Fruit fly (Drosophila melanogaster) whole organism, embryonic: Measurements from ENCODE around the gene CG9673.

ENCODE experiments used
- Aef1 ChIP-seq: fragments of 200-800 bp; sonication (Bioruptor generic); IDR thresholded peaks from 3 replicates; pipeline ENCODE4 v1.3.6; 2022; ENCODE audit warnings: missing biosample characterization, missing genetic modification characterization
- Bteb2 ChIP-seq: fragments of 200-800 bp; sonication (Bioruptor generic); optimal IDR thresholded peaks from 2 replicates; lab custom pipeline; 2016; ENCODE audit warnings: missing biosample characterization, missing genetic modification characterization
- CG10147 ChIP-seq: fragments of 200-800 bp; sonication (Bioruptor generic); optimal IDR thresholded peaks from 2 replicates; lab custom pipeline; 2019; ENCODE audit warnings: missing biosample characterization, mild to moderate bottlenecking, missing genetic modification characterization, moderate library complexity
- CG10959 ChIP-seq: fragments of 200-800 bp; sonication (Bioruptor generic); IDR thresholded peaks from 2 replicates; pipeline ENCODE4 v1.3.6; 2022; ENCODE audit warnings: missing biosample characterization, missing genetic modification characterization
- CG1233 ChIP-seq: fragments of 200-800 bp; sonication (Bioruptor generic); optimal IDR thresholded peaks from 4 replicates; lab custom pipeline; 2018; ENCODE audit warnings: missing biosample characterization, mild to moderate bottlenecking, missing genetic modification characterization
- CG12769 ChIP-seq: fragments of 200-800 bp; sonication (Bioruptor generic); optimal IDR thresholded peaks from 2 replicates; lab custom pipeline; 2019; ENCODE audit warnings: missing biosample characterization, mild to moderate bottlenecking, missing genetic modification characterization, moderate library complexity
- CG15011 ChIP-seq: fragments of 200-800 bp; sonication (Bioruptor generic); optimal IDR thresholded peaks from 3 replicates; lab custom pipeline; 2018; ENCODE audit warnings: missing biosample characterization, mild to moderate bottlenecking, missing genetic modification characterization
- CG1529 ChIP-seq: fragments of 200-800 bp; sonication (Bioruptor generic); optimal IDR thresholded peaks from 3 replicates; lab custom pipeline; 2018; ENCODE audit warnings: missing biosample characterization, missing genetic modification characterization
- CG1602 ChIP-seq: fragments of 200-800 bp; sonication (Bioruptor generic); optimal IDR thresholded peaks from 3 replicates; lab custom pipeline; 2016; ENCODE audit warnings: missing biosample characterization, missing genetic modification characterization
- CG1603 ChIP-seq: fragments of 200-800 bp; sonication (Bioruptor generic); optimal IDR thresholded peaks from 2 replicates; lab custom pipeline; 2019; ENCODE audit warnings: missing biosample characterization, mild to moderate bottlenecking, missing genetic modification characterization, moderate library complexity
- CG16779 ChIP-seq: fragments of 200-800 bp; sonication (Bioruptor generic); IDR thresholded peaks from 2 replicates; pipeline ENCODE4 v1.3.6; 2022; ENCODE audit warnings: missing biosample characterization, missing genetic modification characterization
- CG17359 ChIP-seq: fragments of 200-800 bp; sonication (Bioruptor generic); optimal IDR thresholded peaks from 3 replicates; lab custom pipeline; 2018; ENCODE audit warnings: missing biosample characterization, mild to moderate bottlenecking, missing genetic modification characterization, moderate library complexity
- CG17385 ChIP-seq: fragments of 200-800 bp; sonication (Bioruptor generic); optimal IDR thresholded peaks from 3 replicates; lab custom pipeline; 2018; ENCODE audit warnings: missing biosample characterization, mild to moderate bottlenecking, missing genetic modification characterization
- CG31441 ChIP-seq: fragments of 200-800 bp; sonication (Bioruptor generic); IDR thresholded peaks from 2 replicates; pipeline ENCODE4 v1.3.6; 2022; ENCODE audit warnings: missing biosample characterization, missing genetic modification characterization
- CG7786 ChIP-seq: fragments of 200-800 bp; sonication (Bioruptor generic); optimal IDR thresholded peaks from 2 replicates; lab custom pipeline; 2016; ENCODE audit warnings: missing biosample characterization, missing genetic modification characterization
- CG7987 ChIP-seq: fragments of 200-800 bp; sonication (Bioruptor generic); optimal IDR thresholded peaks from 2 replicates; lab custom pipeline; 2018; ENCODE audit warnings: missing biosample characterization, mild to moderate bottlenecking, missing genetic modification characterization, moderate library complexity
- Chrac-16 ChIP-seq: fragments of 200-800 bp; sonication (Bioruptor generic); optimal IDR thresholded peaks from 3 replicates; lab custom pipeline; 2016; ENCODE audit warnings: missing biosample characterization, missing genetic modification characterization
- CkIIα-i1 ChIP-seq: fragments of 200-800 bp; sonication (Bioruptor generic); IDR thresholded peaks from 2 replicates; pipeline ENCODE4 v1.3.6; 2022; ENCODE audit warnings: missing biosample characterization, missing genetic modification characterization
- CrebB ChIP-seq: fragments of 200-800 bp; sonication (Bioruptor generic); optimal IDR thresholded peaks from 3 replicates; lab custom pipeline; 2018; ENCODE audit warnings: missing biosample characterization, mild to moderate bottlenecking, missing genetic modification characterization
- D ChIP-seq, 2 experiments: fragments of 200-800 bp in 1 of 2; fragments of >200 bp in 1 of 2; sonication (Bioruptor generic) in 1 of 2; optimal IDR thresholded peaks; 2 replicates in 1 of 2; 3 replicates in 1 of 2; lab custom pipeline; 2017; ENCODE audit warnings: mild to moderate bottlenecking in 1 of 2, missing biosample characterization in 1 of 2, missing genetic modification characterization in 1 of 2, missing genetic modification reagents in 1 of 2
- D19B ChIP-seq: fragments of 200-800 bp; sonication (Bioruptor generic); optimal IDR thresholded peaks from 2 replicates; lab custom pipeline; 2017; ENCODE audit warnings: missing biosample characterization, mild to moderate bottlenecking, missing genetic modification characterization
- Drgx ChIP-seq: fragments of 200-800 bp; sonication (Bioruptor generic); IDR thresholded peaks from 2 replicates; pipeline ENCODE4 v1.3.6; 2022; ENCODE audit warnings: missing biosample characterization, missing genetic modification characterization
- ERR ChIP-seq: fragments of 200-800 bp; sonication (Bioruptor generic); optimal IDR thresholded peaks from 2 replicates; lab custom pipeline; 2016; ENCODE audit warnings: missing biosample characterization, missing genetic modification characterization
- Gsc ChIP-seq: fragments of 200-800 bp; sonication (Bioruptor generic); IDR thresholded peaks from 2 replicates; pipeline ENCODE4 v1.3.6; 2022; ENCODE audit warnings: missing biosample characterization, missing genetic modification characterization
- Hmx ChIP-seq: fragments of 200-800 bp; sonication (Bioruptor generic); optimal IDR thresholded peaks from 2 replicates; lab custom pipeline; 2016; ENCODE audit warnings: missing biosample characterization, missing genetic modification characterization
- Hsf ChIP-seq: fragments of 200-800 bp; sonication (Bioruptor generic); optimal IDR thresholded peaks from 3 replicates; lab custom pipeline; 2016; ENCODE audit warnings: missing biosample characterization, missing genetic modification characterization
- Jarid2 ChIP-seq: fragments of 200-800 bp; sonication (Bioruptor generic); optimal IDR thresholded peaks from 3 replicates; lab custom pipeline; 2017; ENCODE audit warnings: mild to moderate bottlenecking, missing biosample characterization, missing genetic modification reagents, missing genetic modification characterization
- MESR4 ChIP-seq: fragments of 200-800 bp; sonication (Bioruptor generic); optimal IDR thresholded peaks from 2 replicates; lab custom pipeline; 2018; ENCODE audit warnings: missing biosample characterization, mild to moderate bottlenecking, missing genetic modification characterization, moderate library complexity
- Max ChIP-seq: fragments of 200-800 bp; sonication (Bioruptor generic); optimal IDR thresholded peaks from 2 replicates; lab custom pipeline; 2016; ENCODE audit warnings: missing biosample characterization, mild to moderate bottlenecking, missing genetic modification characterization
- NC2β ChIP-seq: fragments of 200-800 bp; sonication (Bioruptor generic); optimal IDR thresholded peaks from 2 replicates; lab custom pipeline; 2016; ENCODE audit warnings: missing biosample characterization, missing genetic modification characterization
- Poxn ChIP-seq: fragments of 200-800 bp; sonication (Bioruptor generic); IDR thresholded peaks from 2 replicates; pipeline ENCODE4 v1.3.6; 2022; ENCODE audit warnings: missing biosample characterization, missing genetic modification characterization
- Sry-β ChIP-seq: fragments of 200-800 bp; sonication (Bioruptor generic); optimal IDR thresholded peaks from 2 replicates; lab custom pipeline; 2018; ENCODE audit warnings: missing biosample characterization, mild to moderate bottlenecking, missing genetic modification characterization, moderate library complexity
- ac ChIP-seq: fragments of 200-800 bp; sonication (Bioruptor generic); optimal IDR thresholded peaks from 3 replicates; lab custom pipeline; 2017; ENCODE audit warnings: missing biosample characterization, mild to moderate bottlenecking, missing genetic modification characterization
- bsh ChIP-seq, 2 experiments: fragments of 200-800 bp; sonication (Bioruptor generic); optimal IDR thresholded peaks; 2 replicates each; lab custom pipeline; 2017 to 2018; ENCODE audit warnings: mild to moderate bottlenecking in 2 of 2, missing biosample characterization in 2 of 2, missing genetic modification characterization in 2 of 2, moderate library complexity in 1 of 2
- chm ChIP-seq: fragments of 200-800 bp; sonication (Bioruptor generic); IDR thresholded peaks from 2 replicates; pipeline ENCODE4 v1.3.6; 2022; ENCODE audit warnings: missing biosample characterization, missing genetic modification characterization
- crp ChIP-seq, 2 experiments: fragments of 200-800 bp; sonication (Bioruptor generic); optimal IDR thresholded peaks; 2 replicates in 1 of 2; 3 replicates in 1 of 2; lab custom pipeline; 2017; ENCODE audit warnings: missing biosample characterization in 2 of 2, missing genetic modification characterization in 2 of 2, mild to moderate bottlenecking in 1 of 2, moderate library complexity in 1 of 2
- dysf ChIP-seq: fragments of 200-800 bp; sonication (Bioruptor generic); IDR thresholded peaks from 3 replicates; pipeline ENCODE4 v1.3.6; 2022; ENCODE audit warnings: missing biosample characterization, missing genetic modification characterization
- eve ChIP-seq, 2 experiments: fragments of >200 bp; optimal IDR thresholded peaks; 2 replicates each; lab custom pipeline; 2017; ENCODE audit warnings: missing biosample characterization in 2 of 2, missing genetic modification characterization in 2 of 2
- fru ChIP-seq: fragments of >200 bp; optimal IDR thresholded peaks from 2 replicates; lab custom pipeline; 2017
- gfzf ChIP-seq: fragments of 200-800 bp; sonication (Bioruptor generic); optimal IDR thresholded peaks from 2 replicates; lab custom pipeline; 2016; ENCODE audit warnings: missing biosample characterization, mild to moderate bottlenecking, missing genetic modification characterization, moderate library complexity
- lmd ChIP-seq: fragments of 200-800 bp; sonication (Bioruptor generic); IDR thresholded peaks from 2 replicates; pipeline ENCODE4 v1.3.6; 2022; ENCODE audit warnings: missing biosample characterization, missing genetic modification characterization
- p53 ChIP-seq: fragments of 200-800 bp; sonication (Bioruptor generic); optimal IDR thresholded peaks from 2 replicates; lab custom pipeline; 2016; ENCODE audit warnings: missing biosample characterization, missing genetic modification characterization
- pum ChIP-seq: fragments of 200-800 bp; sonication (Bioruptor generic); optimal IDR thresholded peaks from 2 replicates; lab custom pipeline; 2016; ENCODE audit warnings: missing biosample characterization, missing genetic modification characterization
- pzg ChIP-seq: fragments of 200-800 bp; sonication (Bioruptor generic); optimal IDR thresholded peaks from 3 replicates; lab custom pipeline; 2018; ENCODE audit warnings: missing biosample characterization, mild to moderate bottlenecking, missing genetic modification characterization, moderate library complexity
- repo ChIP-seq: fragments of 200-800 bp; sonication (Bioruptor generic); optimal IDR thresholded peaks from 2 replicates; lab custom pipeline; 2016; ENCODE audit warnings: missing biosample characterization, missing genetic modification characterization
- sc ChIP-seq, 3 experiments: fragments of >200 bp in 2 of 3; fragments of 200-800 bp in 1 of 3; sonication (Bioruptor generic) in 1 of 3; optimal IDR thresholded peaks; 2 replicates in 2 of 3; 3 replicates in 1 of 3; lab custom pipeline; 2017; ENCODE audit warnings: mild to moderate bottlenecking in 1 of 3, missing biosample characterization in 1 of 3, missing genetic modification characterization in 1 of 3, missing genetic modification reagents in 1 of 3
- sug ChIP-seq: fragments of 200-800 bp; optimal IDR thresholded peaks from 2 replicates; lab custom pipeline; 2019; ENCODE audit warnings: missing biosample characterization, mild to moderate bottlenecking, missing genetic modification characterization, moderate library complexity
- tap ChIP-seq: fragments of 200-800 bp; optimal IDR thresholded peaks from 3 replicates; lab custom pipeline; 2019; ENCODE audit warnings: missing biosample characterization, mild to moderate bottlenecking, missing genetic modification characterization, moderate library complexity
- tin ChIP-seq: fragments of 200-800 bp; sonication (Bioruptor generic); optimal IDR thresholded peaks from 3 replicates; lab custom pipeline; 2016; ENCODE audit warnings: missing biosample characterization, missing genetic modification characterization
- wdn ChIP-seq: fragments of 200-800 bp; sonication (Bioruptor generic); IDR thresholded peaks from 2 replicates; pipeline ENCODE4 v1.3.6; 2022; ENCODE audit warnings: missing biosample characterization, missing genetic modification characterization
- zen2 ChIP-seq: fragments of 200-800 bp; sonication (Bioruptor generic); IDR thresholded peaks from 3 replicates; pipeline ENCODE4 v1.3.6; 2022; ENCODE audit warnings: missing biosample characterization, missing genetic modification characterization; ENCODE audit not compliant: partially characterized antibody

The CG9673 gene

DNA sequence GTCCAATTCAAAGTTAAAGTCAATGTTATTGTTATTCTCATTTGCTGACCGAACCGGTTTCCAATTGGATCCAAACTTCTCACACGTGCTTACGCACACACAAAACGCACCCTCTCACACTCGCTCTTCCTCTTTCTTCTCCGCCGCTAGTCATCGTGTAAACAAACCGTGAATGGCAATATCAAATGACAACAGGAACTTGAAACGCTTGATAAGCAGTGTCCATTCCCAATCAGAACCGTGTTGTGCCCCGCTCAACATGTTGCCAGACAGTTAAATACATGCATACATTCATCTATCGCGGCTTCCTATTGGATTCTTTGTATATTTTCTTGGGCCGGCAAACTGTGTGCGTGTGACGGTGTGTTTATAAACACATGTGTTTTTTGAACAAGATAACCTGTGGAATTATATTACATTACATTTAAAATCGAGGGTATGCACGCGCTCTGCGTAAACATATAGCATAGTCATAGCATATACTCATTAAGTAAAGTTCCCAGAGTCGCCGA lies 47.9 kb downstream of the CG9673 start (continued):
- TF ChIP-seq zen2 (no peak), repo (GFP tag; lab: Kevin White, UChicago) (no peak), CG7987 (peak; percentile 59), gfzf (no peak), pum (GFP tag; lab: Kevin White, UChicago) (no peak), ac (GFP tag; lab: Kevin White, UChicago) (no peak), Drgx (no peak), Hmx (no peak), Hsf (no peak), CG10147 (GFP tag; lab: Kevin White, UChicago) (no peak), lmd (GFP tag; lab: Robert Waterston, UW) (no peak), CG1603 (tag; lab: Kevin White, UChicago) (peak; percentile 5), p53 (GFP tag; lab: Kevin White, UChicago) (no peak), crp (GFP tag; optimal IDR thresholded peaks at IDR 0.05; lab: Kevin White, UChicago) (no peak), NC2β (GFP tag; lab: Kevin White, UChicago) (peak; percentile 13), CG1602 (GFP tag; lab: Kevin White, UChicago) (no peak), CrebB (tag; lab: Kevin White, UChicago) (peak; percentile 49), Chrac-16 (no peak), fru (no peak), sc (optimal IDR thresholded peaks at IDR 0.05; lab: Kevin White, UChicago) (no peak), sc (GFP tag; optimal IDR thresholded peaks at IDR 0.05; lab: Kevin White, UChicago) (no peak), sug (tag; lab: Kevin White, UChicago) (peak; percentile 71), pzg (GFP tag; lab: Kevin White, UChicago) (no peak), CG1529 (GFP tag; lab: Kevin White, UChicago) (no peak), Gsc (GFP tag; lab: Robert Waterston, UW) (no peak), MESR4 (GFP tag; lab: Kevin White, UChicago) (no peak), dysf (GFP tag; lab: Robert Waterston, UW) (no peak), eve (GFP tag; optimal IDR thresholded peaks at IDR 0.05; lab: Kevin White, UChicago) (no peak), tap (tag; lab: Kevin White, UChicago) (no peak), CG12769 (tag; lab: Kevin White, UChicago) (no peak), CkIIα-i1 (GFP tag; lab: Robert Waterston, UW) (no peak), CG7786 (GFP tag; lab: Kevin White, UChicago) (no peak), D19B (peak; percentile 86), CG10959 (no peak), Bteb2 (no peak), Aef1 (GFP tag; lab: Robert Waterston, UW) (no peak), CG17385 (GFP tag; lab: Kevin White, UChicago) (peak; percentile 96), CG31441 (no peak), CG17359 (tag; lab: Kevin White, UChicago) (no peak), CG15011 (GFP tag; lab: Kevin White, UChicago) (no peak), D (optimal IDR thresholded peaks at IDR 0.05; lab: Kevin White, UChicago) (no peak), D (GFP tag; optimal IDR thresholded peaks at IDR 0.05; lab: Kevin White, UChicago) (peak; percentile 11), chm (GFP tag; lab: Robert Waterston, UW) (peak; percentile 16; the same call in 1 of the 2 replicates), wdn (GFP tag; lab: Robert Waterston, UW) (no peak), Max (GFP tag; lab: Kevin White, UChicago) (peak; percentile 7), bsh (GFP tag; optimal IDR thresholded peaks at IDR 0.05; lab: Kevin White, UChicago) (no peak), tin (GFP tag; lab: Kevin White, UChicago) (no peak), CG1233 (GFP tag; lab: Kevin White, UChicago) (no peak), Sry-β (GFP tag; lab: Kevin White, UChicago) (no peak), ERR (GFP tag; lab: Kevin White, UChicago) (no peak), Jarid2 (GFP tag; lab: Kevin White, UChicago) (no peak), Poxn (no peak), CG16779 (GFP tag; lab: Robert Waterston, UW) (no peak)
